Worm (Caenorhabditis elegans) whole organism, young adult: Measurements from ENCODE around the gene irld-7.

Experiments
- B0035.1 ChIP-seq: sonication (generic microtip); optimal IDR thresholded peaks from 2 replicates; lab custom pipeline; 2016; ENCODE audit warnings: missing genetic modification characterization, mild to moderate bottlenecking, missing compliant biosample characterization, missing genotype, missing genetic modification reagents
- C06A6.2 ChIP-seq: fragments of 200-800 bp; sonication (Bioruptor generic); conservative IDR thresholded peaks from 2 replicates; pipeline ENCODE4 v1.3.6; 2022; ENCODE audit warnings: missing genetic modification characterization, missing compliant biosample characterization
- F39B2.1 ChIP-seq: fragments of 200-800 bp; sonication (Bioruptor generic); IDR thresholded peaks from 2 replicates; pipeline ENCODE4 v1.3.6; 2022; ENCODE audit warnings: missing genetic modification reagents, missing genetic modification characterization, missing compliant biosample characterization
- F52B5.7 ChIP-seq: sonication (generic microtip); optimal IDR thresholded peaks from 2 replicates; lab custom pipeline; 2016; ENCODE audit warnings: mild to moderate bottlenecking, missing genetic modification characterization, missing compliant biosample characterization
- F57C9.4 ChIP-seq: sonication (generic microtip); optimal IDR thresholded peaks from 2 replicates; lab custom pipeline; 2017; ENCODE audit warnings: mild to moderate bottlenecking, missing genetic modification characterization, missing compliant biosample characterization
- K12H6.12 ChIP-seq: fragments of 200-800 bp; sonication (Bioruptor generic); optimal IDR thresholded peaks from 2 replicates; lab custom pipeline; 2018; ENCODE audit warnings: mild to moderate bottlenecking, missing genetic modification characterization, missing compliant biosample characterization
- Y79H2A.3 ChIP-seq: fragments of 200-800 bp; sonication (Bioruptor generic); conservative IDR thresholded peaks from 2 replicates; pipeline ENCODE4 v1.3.6; 2022; ENCODE audit warnings: missing genetic modification reagents, missing genetic modification characterization, missing compliant biosample characterization
- ZK185.1 ChIP-seq: sonication (generic microtip); optimal IDR thresholded peaks from 2 replicates; lab custom pipeline; 2016; ENCODE audit warnings: mild to moderate bottlenecking, missing genetic modification characterization, missing compliant biosample characterization; ENCODE audit not compliant: poor library complexity, severe bottlenecking
- aptf-2 ChIP-seq: fragments of 200-800 bp; sonication (Bioruptor generic); conservative IDR thresholded peaks from 2 replicates; pipeline ENCODE4 v1.3.6; 2022; ENCODE audit warnings: missing genetic modification reagents, missing genetic modification characterization, missing compliant biosample characterization
- attf-5 ChIP-seq: fragments of 200-800 bp; sonication (Bioruptor generic); optimal IDR thresholded peaks from 2 replicates; lab custom pipeline; 2018; ENCODE audit warnings: mild to moderate bottlenecking, missing genetic modification characterization, missing compliant biosample characterization
- ccch-3 ChIP-seq: fragments of 200-800 bp; sonication (Bioruptor generic); optimal IDR thresholded peaks from 2 replicates; lab custom pipeline; 2018; ENCODE audit warnings: mild to moderate bottlenecking, missing genetic modification characterization, missing compliant biosample characterization
- cebp-1 ChIP-seq, 2 experiments: fragments of 200-800 bp in 1 of 2; sonication (Bioruptor generic) in 1 of 2; sonication (generic microtip) in 1 of 2; IDR thresholded peaks in 1 of 2; optimal IDR thresholded peaks in 1 of 2; 2 replicates each; pipeline versions ENCODE4 v1.3.6 to Lab custom; 2017 to 2022; ENCODE audit warnings: missing compliant biosample characterization in 2 of 2, missing genetic modification characterization in 2 of 2, mild to moderate bottlenecking in 1 of 2, missing genetic modification reagents in 1 of 2, moderate library complexity in 1 of 2
- ceh-100 ChIP-seq: fragments of 200-800 bp; sonication (Bioruptor generic); IDR thresholded peaks from 2 replicates; pipeline ENCODE4 v1.3.6; 2022; ENCODE audit warnings: missing genetic modification reagents, missing genetic modification characterization, missing compliant biosample characterization
- egrh-3 ChIP-seq: fragments of 200-800 bp; sonication (Bioruptor generic); IDR thresholded peaks from 2 replicates; pipeline ENCODE4 v1.3.6; 2022; ENCODE audit warnings: missing genetic modification reagents, missing genetic modification characterization, missing compliant biosample characterization
- hmg-1.2 ChIP-seq: fragments of 200-800 bp; sonication (Bioruptor generic); IDR thresholded peaks from 2 replicates; pipeline ENCODE4 v1.3.6; 2022; ENCODE audit warnings: missing genetic modification reagents, missing genetic modification characterization, missing compliant biosample characterization
- lag-1 ChIP-seq: fragments of 200-800 bp; sonication (Bioruptor generic); IDR thresholded peaks from 2 replicates; pipeline ENCODE4 v1.3.6; 2022; ENCODE audit warnings: missing genetic modification reagents, missing genetic modification characterization, missing compliant biosample characterization
- let-526 ChIP-seq: fragments of 200-800 bp; sonication (Bioruptor generic); IDR thresholded peaks from 2 replicates; pipeline ENCODE4 v1.3.6; 2022; ENCODE audit warnings: missing genetic modification reagents, missing genetic modification characterization, missing compliant biosample characterization
- lin-35 ChIP-seq, 3 experiments: fragments of 150-350 bp in 2 of 3; sonication (generic microtip) in 1 of 3; optimal IDR thresholded peaks; 2 replicates each; lab custom pipeline; 2014 to 2018; ENCODE audit warnings: missing biosample characterization in 3 of 3, missing genetic modification characterization in 3 of 3, missing genetic modification reagents in 3 of 3
- lir-1 ChIP-seq: fragments of 200-800 bp; sonication (Bioruptor generic); conservative IDR thresholded peaks from 2 replicates; pipeline ENCODE4 v1.3.6; 2022; ENCODE audit warnings: missing genetic modification reagents, missing genetic modification characterization, missing compliant biosample characterization
- lsy-27 ChIP-seq: sonication (generic microtip); optimal IDR thresholded peaks from 2 replicates; lab custom pipeline; 2017; ENCODE audit warnings: missing genetic modification characterization, mild to moderate bottlenecking, missing compliant biosample characterization, antibody characterized with exemption, missing genotype, borderline replicate concordance; ENCODE audit not compliant: insufficient read depth
- madf-10 ChIP-seq: sonication (generic microtip); optimal IDR thresholded peaks from 2 replicates; lab custom pipeline; 2016; ENCODE audit warnings: mild to moderate bottlenecking, missing genetic modification characterization, missing compliant biosample characterization
- madf-3 ChIP-seq: fragments of 200-800 bp; sonication (Bioruptor generic); IDR thresholded peaks from 2 replicates; pipeline ENCODE4 v1.3.6; 2022; ENCODE audit warnings: missing genetic modification reagents, missing genetic modification characterization, missing compliant biosample characterization
- mcd-1 ChIP-seq: fragments of 200-800 bp; sonication (Bioruptor generic); IDR thresholded peaks from 2 replicates; pipeline ENCODE4 v1.3.6; 2022; ENCODE audit warnings: missing genetic modification reagents, missing genetic modification characterization, missing compliant biosample characterization
- mxl-1 ChIP-seq: sonication (generic microtip); optimal IDR thresholded peaks from 2 replicates; lab custom pipeline; 2016; ENCODE audit warnings: missing genetic modification characterization, missing compliant biosample characterization
- nhr-27 ChIP-seq: fragments of 200-800 bp; sonication (Bioruptor generic); optimal IDR thresholded peaks from 2 replicates; lab custom pipeline; 2018; ENCODE audit warnings: mild to moderate bottlenecking, missing genetic modification characterization, moderate library complexity, missing compliant biosample characterization
- nhr-80 ChIP-seq: sonication (generic microtip); optimal IDR thresholded peaks from 2 replicates; lab custom pipeline; 2016; ENCODE audit warnings: missing genetic modification characterization, missing compliant biosample characterization
- rcor-1 ChIP-seq: fragments of 200-800 bp; sonication (Bioruptor generic); IDR thresholded peaks from 2 replicates; pipeline ENCODE4 v1.3.6; 2022; ENCODE audit warnings: missing genetic modification reagents, missing genetic modification characterization, missing compliant biosample characterization
- sdz-38 ChIP-seq: sonication (generic microtip); optimal IDR thresholded peaks from 2 replicates; lab custom pipeline; 2016; ENCODE audit warnings: missing genotype, missing genetic modification characterization, missing compliant biosample characterization
- snpc-3.4 ChIP-seq: sonication (generic microtip); optimal IDR thresholded peaks from 2 replicates; lab custom pipeline; 2017; ENCODE audit warnings: missing genetic modification characterization, mild to moderate bottlenecking, missing compliant biosample characterization, antibody characterized with exemption, moderate library complexity, missing genotype, missing genetic modification reagents
- snpc-4 ChIP-seq, 5 experiments: fragments of 150-350 bp in 1 of 5; sonication (generic microtip) in 4 of 5; optimal IDR thresholded peaks; 2 replicates each; lab custom pipeline; 2014 to 2018; ENCODE audit warnings: missing genetic modification characterization in 5 of 5, missing biosample characterization in 3 of 5, antibody characterized with exemption in 2 of 5, mild to moderate bottlenecking in 2 of 5, missing compliant biosample characterization in 2 of 5, missing genotype in 2 of 5, moderate library complexity in 2 of 5, missing genetic modification reagents in 1 of 5
- somi-1 ChIP-seq: fragments of 200-800 bp; sonication (Bioruptor generic); optimal IDR thresholded peaks from 2 replicates; lab custom pipeline; 2018; ENCODE audit warnings: mild to moderate bottlenecking, missing genetic modification characterization, missing compliant biosample characterization
- tbp1 ChIP-seq: fragments of 200-800 bp; sonication (Bioruptor generic); optimal IDR thresholded peaks from 2 replicates; lab custom pipeline; 2018; ENCODE audit warnings: mild to moderate bottlenecking, missing genetic modification characterization, missing compliant biosample characterization
- unc-130 ChIP-seq: sonication (generic microtip); optimal IDR thresholded peaks from 2 replicates; lab custom pipeline; 2016; ENCODE audit warnings: missing genetic modification reagents, missing genetic modification characterization, missing compliant biosample characterization
- zim-3 ChIP-seq: sonication (generic microtip); optimal IDR thresholded peaks from 2 replicates; lab custom pipeline; 2017; ENCODE audit warnings: mild to moderate bottlenecking, missing genetic modification characterization, moderate library complexity, missing compliant biosample characterization
- ztf-25 ChIP-seq: fragments of 200-800 bp; sonication (Bioruptor generic); IDR thresholded peaks from 2 replicates; pipeline ENCODE4 v1.3.6; 2022; ENCODE audit warnings: missing genetic modification reagents, missing genetic modification characterization, missing compliant biosample characterization
- ztf-26 ChIP-seq: sonication (generic microtip); optimal IDR thresholded peaks from 2 replicates; lab custom pipeline; 2017; ENCODE audit warnings: missing genetic modification characterization, missing compliant biosample characterization
- ztf-28 ChIP-seq: fragments of 200-800 bp; sonication (Bioruptor generic); IDR thresholded peaks from 2 replicates; pipeline ENCODE4 v1.3.6; 2022; ENCODE audit warnings: missing genetic modification reagents, missing genetic modification characterization, missing compliant biosample characterization
- ztf-3 ChIP-seq: fragments of 200-800 bp; sonication (Bioruptor generic); optimal IDR thresholded peaks from 2 replicates; lab custom pipeline; 2018; ENCODE audit warnings: mild to moderate bottlenecking, missing genetic modification characterization, missing compliant biosample characterization
- ztf-6 ChIP-seq: fragments of 200-800 bp; sonication (Bioruptor generic); IDR thresholded peaks from 2 replicates; pipeline ENCODE4 v1.3.6; 2022; ENCODE audit warnings: missing genetic modification reagents, missing genetic modification characterization, missing compliant biosample characterization

Gene irld-7

ce11 chrIV:6576728-6577101, 13.4 kb upstream of the irld-7 start:
- no peak for TF ChIP-seq ztf-3 (GFP tag; lab: Kevin White, UChicago)
- peak; percentile 41; the same call in 1 of the 2 replicates for TF ChIP-seq mcd-1 (GFP tag; lab: Robert Waterston, UW)
- TF ChIP-seq ccch-3: no peak
- TF ChIP-seq hmg-1.2: peak; percentile 82; the same call in 1 of the 2 replicates
- peak; percentile 12 for TF ChIP-seq ztf-26 (tag; lab: Kevin White, UChicago)
- peak; percentile 35 for TF ChIP-seq snpc-3.4 (tag; lab: Kevin White, UChicago)
- no peak for TF ChIP-seq C06A6.2 (GFP tag; lab: Robert Waterston, UW)
- peak; percentile 34 for TF ChIP-seq nhr-80 (tag; lab: Kevin White, UChicago)
- peak; percentile 16 for TF ChIP-seq tbp1 (GFP tag; lab: Kevin White, UChicago)
- no peak for TF ChIP-seq cebp-1 (GFP tag; IDR thresholded peaks at IDR 0.05; lab: Robert Waterston, UW)
- TF ChIP-seq cebp-1 (tag; optimal IDR thresholded peaks at IDR 0.05; lab: Kevin White, UChicago): peak; percentile 61
- no peak for TF ChIP-seq B0035.1
- TF ChIP-seq rcor-1 (GFP tag; lab: Robert Waterston, UW): peak; percentile 21; the same call in 1 of the 2 replicates
- peak; percentile 27 for TF ChIP-seq attf-5 (GFP tag; lab: Kevin White, UChicago)
- TF ChIP-seq somi-1 (GFP tag; lab: Kevin White, UChicago): no peak
- no peak for TF ChIP-seq lir-1
- no peak for TF ChIP-seq snpc-4 (GFP tag; optimal IDR thresholded peaks at IDR 0.05; lab: Kevin White, UChicago)
- TF ChIP-seq snpc-4 (tag; optimal IDR thresholded peaks at IDR 0.05; lab: Kevin White, UChicago): peak in 1 of 4 experiments; percentile 19

ce11 chrIV:6577914-6578313, 12.2 kb upstream of the irld-7 start, which contains the start of gene C43G2.3:
Gene C43G2.3, plus strand, starts transcription at chrIV:6578214.
- TF ChIP-seq ztf-6 (GFP tag; lab: Robert Waterston, UW): no peak

ce11 chrIV:6581658-6582057, 8.5 kb upstream of the irld-7 start:
- no peak for TF ChIP-seq mxl-1 (tag; lab: Kevin White, UChicago)
- no peak for TF ChIP-seq aptf-2 (GFP tag; lab: Robert Waterston, UW)
- TF ChIP-seq ZK185.1: no peak
- TF ChIP-seq snpc-4 (GFP tag; optimal IDR thresholded peaks at IDR 0.05; lab: Kevin White, UChicago): no peak
- no peak for TF ChIP-seq snpc-4 (tag; optimal IDR thresholded peaks at IDR 0.05; lab: Kevin White, UChicago)
- TF ChIP-seq K12H6.12 (tag; lab: Kevin White, UChicago): no peak
- no peak for TF ChIP-seq sdz-38 (tag; lab: Kevin White, UChicago)
- TF ChIP-seq F39B2.1: no peak
- no peak for TF ChIP-seq zim-3 (tag; lab: Kevin White, UChicago)
- TF ChIP-seq ztf-25 (GFP tag; lab: Robert Waterston, UW): no peak
- no peak for TF ChIP-seq egrh-3 (GFP tag; lab: Robert Waterston, UW)
- TF ChIP-seq rcor-1 (GFP tag; lab: Robert Waterston, UW): no peak

DNA sequence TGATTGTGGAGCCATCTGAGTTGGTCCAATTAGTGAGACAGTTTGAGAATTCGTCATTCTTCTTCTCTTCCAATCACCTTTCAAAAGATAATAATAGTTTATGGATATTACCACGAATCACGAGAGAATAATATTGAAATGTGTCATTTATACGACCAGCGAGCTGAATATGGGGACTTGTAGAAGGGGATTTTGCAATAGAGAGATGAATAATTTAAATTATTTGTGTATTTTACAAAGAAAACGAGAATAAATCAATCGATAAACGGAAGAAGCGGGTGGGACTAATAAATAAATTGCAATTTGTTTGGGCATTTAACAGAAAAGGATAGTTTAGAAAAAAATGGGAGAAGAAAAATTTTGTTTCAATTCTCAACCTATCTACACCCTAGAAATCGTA, 7.6 kb upstream of the irld-7 start, which contains the start of gene odr-8:
odr-8 (minus strand) TSS at position 101 of the 400 bp plus-strand sequence.
- TF ChIP-seq snpc-4 (GFP tag; optimal IDR thresholded peaks at IDR 0.05; lab: Kevin White, UChicago) (no peak), snpc-4 (tag; optimal IDR thresholded peaks at IDR 0.05; lab: Kevin White, UChicago) (peak in 1 of 4 experiments; percentile 50), Y79H2A.3 (no peak)

- no peak for TF ChIP-seq zim-3 (tag; lab: Kevin White, UChicago)
- TF ChIP-seq madf-10: no peak
- no peak for TF ChIP-seq nhr-27
- TF ChIP-seq hmg-1.2: peak; percentile 95
- peak; percentile 54; the same call in 1 of the 2 replicates for TF ChIP-seq ceh-100 (GFP tag; lab: Robert Waterston, UW)
- TF ChIP-seq lin-35 (GFP tag; optimal IDR thresholded peaks at IDR 0.05; lab: Kevin White, UChicago): peak in 1 of 3 experiments; percentile 43
- no peak for TF ChIP-seq lag-1 (GFP tag; lab: Robert Waterston, UW)
- no peak for TF ChIP-seq F52B5.7 (tag; lab: Kevin White, UChicago)
- TF ChIP-seq ztf-3 (GFP tag; lab: Kevin White, UChicago): no peak
- no peak for TF ChIP-seq lsy-27 (tag; lab: Kevin White, UChicago)
- TF ChIP-seq unc-130: no peak
- TF ChIP-seq let-526 (GFP tag; lab: Robert Waterston, UW): no peak
- TF ChIP-seq F39B2.1: no peak
- no peak for TF ChIP-seq F57C9.4 (tag; lab: Kevin White, UChicago)
- TF ChIP-seq madf-3 (GFP tag; lab: Robert Waterston, UW): no peak
- no peak for TF ChIP-seq C06A6.2 (GFP tag; lab: Robert Waterston, UW)
- TF ChIP-seq ztf-28: no peak
Observed at ce11 chrIV:6585397-6585921, 4.7 kb upstream of the irld-7 start, which contains the start of the genes F38A5.2 and dnj-11. Gene F38A5.2, minus strand, starts transcription at chrIV:6585400. Gene dnj-11, plus strand, starts transcription at chrIV:6585871.
